Worm (Caenorhabditis elegans) whole organism, late embryonic: ENCODE results near the gene mig-10.

Experiments used
- C38D4.7 ChIP-seq: fragments of 200-800 bp; sonication (Bioruptor generic); optimal IDR thresholded peaks from 2 replicates; lab custom pipeline; 2018; ENCODE audit warnings: mild to moderate bottlenecking, missing genetic modification characterization, moderate library complexity, missing compliant biosample characterization
- ceh-31 ChIP-seq: sonication (generic microtip); optimal IDR thresholded peaks from 2 replicates; lab custom pipeline; 2016; ENCODE audit warnings: missing genetic modification characterization, missing compliant biosample characterization
- ceh-48 ChIP-seq: sonication (generic microtip); optimal IDR thresholded peaks from 2 replicates; lab custom pipeline; 2016; ENCODE audit warnings: missing genetic modification characterization, inconsistent platforms, missing compliant biosample characterization
- elt-4 ChIP-seq: sonication (generic microtip); optimal IDR thresholded peaks from 2 replicates; lab custom pipeline; 2016; ENCODE audit warnings: missing genetic modification characterization, missing compliant biosample characterization
- ets-4 ChIP-seq: sonication (generic microtip); optimal IDR thresholded peaks from 2 replicates; lab custom pipeline; 2016; ENCODE audit warnings: missing genetic modification characterization, missing compliant biosample characterization
- fkh-10 ChIP-seq: fragments of 150-350 bp; optimal IDR thresholded peaks from 2 replicates; lab custom pipeline; 2014; ENCODE audit warnings: missing biosample characterization, missing genetic modification reagents, missing genetic modification characterization
- hlh-30 ChIP-seq: sonication (generic microtip); optimal IDR thresholded peaks from 2 replicates; lab custom pipeline; 2017; ENCODE audit warnings: antibody characterized with exemption, missing genetic modification characterization, missing compliant biosample characterization; ENCODE audit not compliant: insufficient read depth
- nfya-1 ChIP-seq: sonication (generic microtip); optimal IDR thresholded peaks from 2 replicates; lab custom pipeline; 2017; ENCODE audit warnings: missing genetic modification characterization, mild to moderate bottlenecking, missing compliant biosample characterization, antibody characterized with exemption, moderate library complexity
- nhr-11 ChIP-seq: fragments of 150-350 bp; optimal IDR thresholded peaks from 2 replicates; lab custom pipeline; 2014; ENCODE audit warnings: missing biosample characterization, missing genetic modification characterization
- pag-3 ChIP-seq: sonication (generic microtip); optimal IDR thresholded peaks from 2 replicates; lab custom pipeline; 2016; ENCODE audit warnings: missing compliant biosample characterization, missing genetic modification characterization, borderline replicate concordance
- pha-4 ChIP-seq: fragments of 150-350 bp; optimal IDR thresholded peaks from 2 replicates; lab custom pipeline; 2018; ENCODE audit warnings: missing biosample characterization, missing genetic modification reagents, missing genetic modification characterization
- pqm-1 ChIP-seq: sonication (generic microtip); optimal IDR thresholded peaks from 2 replicates; lab custom pipeline; 2016; ENCODE audit warnings: missing genetic modification characterization, missing compliant biosample characterization

ce11 chrIII:8324412-8324811, 45.5 kb downstream of the mig-10 start, which contains the start of gene F10E9.12:
- no peak for TF ChIP-seq elt-4 (tag; lab: Kevin White, UChicago)
- TF ChIP-seq pqm-1 (tag; lab: Kevin White, UChicago) = no peak
- no peak for TF ChIP-seq ceh-31
- TF ChIP-seq C38D4.7 (GFP tag; lab: Kevin White, UChicago) = no peak
- TF ChIP-seq ets-4 = no peak
- no peak for TF ChIP-seq pha-4 (tag; lab: Kevin White, UChicago)
- no peak for TF ChIP-seq nfya-1
- no peak for TF ChIP-seq fkh-10
- no peak for TF ChIP-seq hlh-30 (tag; lab: Kevin White, UChicago)
- no peak for TF ChIP-seq pag-3 (tag; lab: Kevin White, UChicago)
- TF ChIP-seq nhr-11 (tag; lab: Kevin White, UChicago) = no peak
- no peak for TF ChIP-seq ceh-48
